Fruit fly (Drosophila melanogaster) whole organism, embryonic: ENCODE data around the gene CG5180.

Experiments
- ATbp ChIP-seq: fragments of 200-800 bp; sonication (Bioruptor generic); optimal IDR thresholded peaks from 2 replicates; lab custom pipeline; 2017; ENCODE audit warnings: missing biosample characterization, mild to moderate bottlenecking, missing genetic modification characterization, missing genetic modification reagents
- Aef1 ChIP-seq: fragments of 200-800 bp; sonication (Bioruptor generic); IDR thresholded peaks from 3 replicates; pipeline ENCODE4 v1.3.6; 2022; ENCODE audit warnings: missing biosample characterization, missing genetic modification characterization
- Awh ChIP-seq: fragments of 200-800 bp; sonication (Bioruptor generic); IDR thresholded peaks from 2 replicates; pipeline ENCODE4, ENCODE4 v1.3.6; 2022; ENCODE audit warnings: missing biosample characterization, missing genetic modification characterization
- CG10654 ChIP-seq: fragments of 200-800 bp; sonication (Bioruptor generic); optimal IDR thresholded peaks from 2 replicates; lab custom pipeline; 2016; ENCODE audit warnings: missing biosample characterization, missing genetic modification characterization
- CG15514 ChIP-seq: fragments of 200-800 bp; sonication (Bioruptor generic); optimal IDR thresholded peaks from 3 replicates; lab custom pipeline; 2017; ENCODE audit warnings: missing biosample characterization, missing genetic modification characterization, mild to moderate bottlenecking, moderate library complexity, missing genetic modification reagents
- CG17385 ChIP-seq: fragments of 200-800 bp; sonication (Bioruptor generic); optimal IDR thresholded peaks from 3 replicates; lab custom pipeline; 2018; ENCODE audit warnings: missing biosample characterization, mild to moderate bottlenecking, missing genetic modification characterization
- CG17802 ChIP-seq: fragments of 200-800 bp; sonication (Bioruptor generic); optimal IDR thresholded peaks from 2 replicates; lab custom pipeline; 2018; ENCODE audit warnings: missing biosample characterization, mild to moderate bottlenecking, missing genetic modification characterization, moderate library complexity
- CG2120 ChIP-seq: fragments of 200-800 bp; sonication (Bioruptor generic); optimal IDR thresholded peaks from 3 replicates; lab custom pipeline; 2016; ENCODE audit warnings: missing biosample characterization, missing genetic modification characterization
- CG2199 ChIP-seq: fragments of 200-800 bp; sonication (Bioruptor generic); IDR thresholded peaks from 3 replicates; pipeline ENCODE4 v1.3.6; 2022; ENCODE audit warnings: missing biosample characterization, missing genetic modification characterization
- CG31224 ChIP-seq: fragments of 200-800 bp; sonication (Bioruptor generic); IDR thresholded peaks from 2 replicates; pipeline ENCODE4 v1.3.6; 2022; ENCODE audit warnings: missing biosample characterization, missing genetic modification characterization
- CG32532 ChIP-seq: fragments of 200-800 bp; sonication (Bioruptor generic); IDR thresholded peaks from 2 replicates; pipeline ENCODE4 v1.3.6; 2022; ENCODE audit warnings: missing biosample characterization, missing genetic modification characterization
- CG7357 ChIP-seq: fragments of 200-800 bp; sonication (Bioruptor generic); IDR thresholded peaks from 3 replicates; pipeline ENCODE4 v1.3.6; 2022; ENCODE audit warnings: missing biosample characterization, missing genetic modification characterization
- CG7745 ChIP-seq: fragments of 200-800 bp; sonication (Bioruptor generic); optimal IDR thresholded peaks from 2 replicates; lab custom pipeline; 2018; ENCODE audit warnings: missing biosample characterization, mild to moderate bottlenecking, missing genetic modification characterization, moderate library complexity
- CG8089 ChIP-seq: fragments of 200-800 bp; sonication (Bioruptor generic); optimal IDR thresholded peaks from 3 replicates; lab custom pipeline; 2016; ENCODE audit warnings: missing biosample characterization, missing genetic modification characterization
- CG8290 ChIP-seq, 3 experiments: fragments of 200-800 bp; sonication (Bioruptor generic); optimal IDR thresholded peaks; 2 replicates each; lab custom pipeline; 2016 to 2019; ENCODE audit warnings: missing biosample characterization in 3 of 3, missing genetic modification characterization in 3 of 3, mild to moderate bottlenecking in 2 of 3, moderate library complexity in 1 of 3
- CG9609 ChIP-seq: fragments of 200-800 bp; sonication (Bioruptor generic); optimal IDR thresholded peaks from 3 replicates; lab custom pipeline; 2016; ENCODE audit warnings: missing biosample characterization, missing genetic modification characterization
- CTCF ChIP-seq: fragments of 200-800 bp; sonication (Bioruptor generic); optimal IDR thresholded peaks from 2 replicates; lab custom pipeline; 2017; ENCODE audit warnings: missing biosample characterization, mild to moderate bottlenecking, missing genetic modification characterization, moderate library complexity
- D19B ChIP-seq: fragments of 200-800 bp; sonication (Bioruptor generic); optimal IDR thresholded peaks from 2 replicates; lab custom pipeline; 2017; ENCODE audit warnings: missing biosample characterization, mild to moderate bottlenecking, missing genetic modification characterization
- Dad ChIP-seq: fragments of 200-800 bp; sonication (Bioruptor generic); optimal IDR thresholded peaks from 3 replicates; lab custom pipeline; 2016; ENCODE audit warnings: missing biosample characterization, missing genetic modification characterization
- Doc3 ChIP-seq: fragments of 200-800 bp; sonication (Bioruptor generic); IDR thresholded peaks from 3 replicates; pipeline ENCODE4 v1.3.6; 2022; ENCODE audit warnings: missing biosample characterization, missing genetic modification characterization; ENCODE audit not compliant: partially characterized antibody
- Drgx ChIP-seq: fragments of 200-800 bp; sonication (Bioruptor generic); IDR thresholded peaks from 2 replicates; pipeline ENCODE4 v1.3.6; 2022; ENCODE audit warnings: missing biosample characterization, missing genetic modification characterization
- Fer1 ChIP-seq: fragments of 200-800 bp; sonication (Bioruptor generic); optimal IDR thresholded peaks from 2 replicates; lab custom pipeline; 2017; ENCODE audit warnings: missing biosample characterization, mild to moderate bottlenecking, missing genetic modification characterization
- HmgZ ChIP-seq: fragments of 200-800 bp; sonication (Bioruptor generic); optimal IDR thresholded peaks from 2 replicates; lab custom pipeline; 2018; ENCODE audit warnings: missing biosample characterization, mild to moderate bottlenecking, missing genetic modification characterization
- MESR4 ChIP-seq: fragments of 200-800 bp; sonication (Bioruptor generic); optimal IDR thresholded peaks from 2 replicates; lab custom pipeline; 2018; ENCODE audit warnings: missing biosample characterization, mild to moderate bottlenecking, missing genetic modification characterization, moderate library complexity
- MTF-1 ChIP-seq: fragments of 200-800 bp; sonication (Bioruptor generic); optimal IDR thresholded peaks from 2 replicates; lab custom pipeline; 2018; ENCODE audit warnings: missing biosample characterization, mild to moderate bottlenecking, missing genetic modification characterization, borderline replicate concordance
- NC2β ChIP-seq: fragments of 200-800 bp; sonication (Bioruptor generic); optimal IDR thresholded peaks from 2 replicates; lab custom pipeline; 2016; ENCODE audit warnings: missing biosample characterization, missing genetic modification characterization
- Neu2 ChIP-seq: fragments of 200-800 bp; sonication (Bioruptor generic); optimal IDR thresholded peaks from 3 replicates; lab custom pipeline; 2016; ENCODE audit warnings: missing biosample characterization, missing genetic modification characterization, borderline replicate concordance
- Xbp1 ChIP-seq: fragments of 200-800 bp; sonication (Bioruptor generic); optimal IDR thresholded peaks from 3 replicates; lab custom pipeline; 2016; ENCODE audit warnings: missing biosample characterization, mild to moderate bottlenecking, missing genetic modification characterization
- Xrp1 ChIP-seq: fragments of 200-800 bp; sonication (Bioruptor generic); IDR thresholded peaks from 2 replicates; pipeline ENCODE4 v1.3.6; 2022; ENCODE audit warnings: missing biosample characterization, missing genetic modification characterization
- bbx ChIP-seq: fragments of 200-800 bp; sonication (Bioruptor generic); IDR thresholded peaks from 2 replicates; pipeline ENCODE4 v1.3.6; 2022; ENCODE audit warnings: missing biosample characterization, missing genetic modification characterization; ENCODE audit not compliant: partially characterized antibody
- bowl ChIP-seq: fragments of 200-800 bp; sonication (Bioruptor generic); IDR thresholded peaks from 2 replicates; pipeline ENCODE4 v1.3.6; 2022; ENCODE audit warnings: missing biosample characterization, missing genetic modification characterization
- bsh ChIP-seq, 2 experiments: fragments of 200-800 bp; sonication (Bioruptor generic); optimal IDR thresholded peaks; 2 replicates each; lab custom pipeline; 2017 to 2018; ENCODE audit warnings: mild to moderate bottlenecking in 2 of 2, missing biosample characterization in 2 of 2, missing genetic modification characterization in 2 of 2, moderate library complexity in 1 of 2
- cad ChIP-seq: fragments of >200 bp; optimal IDR thresholded peaks from 2 replicates; lab custom pipeline; 2017; ENCODE audit warnings: missing biosample characterization, missing genetic modification characterization
- chinmo ChIP-seq: fragments of 200-800 bp; sonication (Bioruptor generic); IDR thresholded peaks from 4 replicates; pipeline ENCODE4 v1.3.6; 2022; ENCODE audit warnings: missing biosample characterization, missing genetic modification characterization; ENCODE audit not compliant: partially characterized antibody
- crol ChIP-seq: fragments of 200-800 bp; sonication (Bioruptor generic); IDR thresholded peaks from 2 replicates; pipeline ENCODE4 v1.3.6; 2022; ENCODE audit warnings: missing biosample characterization, missing genetic modification characterization
- crp ChIP-seq, 2 experiments: fragments of 200-800 bp; sonication (Bioruptor generic); optimal IDR thresholded peaks; 2 replicates in 1 of 2; 3 replicates in 1 of 2; lab custom pipeline; 2017; ENCODE audit warnings: missing biosample characterization in 2 of 2, missing genetic modification characterization in 2 of 2, mild to moderate bottlenecking in 1 of 2, moderate library complexity in 1 of 2
- dysf ChIP-seq: fragments of 200-800 bp; sonication (Bioruptor generic); IDR thresholded peaks from 3 replicates; pipeline ENCODE4 v1.3.6; 2022; ENCODE audit warnings: missing biosample characterization, missing genetic modification characterization
- ems ChIP-seq: fragments of 200-800 bp; sonication (Bioruptor generic); optimal IDR thresholded peaks from 3 replicates; lab custom pipeline; 2016; ENCODE audit warnings: missing biosample characterization, missing genetic modification characterization
- eyg ChIP-seq: fragments of 200-800 bp; sonication (Bioruptor generic); optimal IDR thresholded peaks from 3 replicates; lab custom pipeline; 2016; ENCODE audit warnings: missing biosample characterization, missing genetic modification characterization
- gce ChIP-seq: fragments of 200-800 bp; sonication (Bioruptor generic); IDR thresholded peaks from 3 replicates; pipeline ENCODE4 v1.3.6; 2022; ENCODE audit warnings: missing biosample characterization, missing genetic modification characterization
- hbn ChIP-seq: fragments of 200-800 bp; sonication (Bioruptor generic); IDR thresholded peaks from 2 replicates; pipeline ENCODE4 v1.3.6; 2022; ENCODE audit warnings: missing biosample characterization, missing genetic modification characterization; ENCODE audit not compliant: partially characterized antibody
- jing ChIP-seq: fragments of 200-800 bp; sonication (Bioruptor generic); optimal IDR thresholded peaks from 2 replicates; lab custom pipeline; 2018; ENCODE audit warnings: missing biosample characterization, mild to moderate bottlenecking, missing genetic modification characterization
- lmd ChIP-seq: fragments of 200-800 bp; sonication (Bioruptor generic); IDR thresholded peaks from 2 replicates; pipeline ENCODE4 v1.3.6; 2022; ENCODE audit warnings: missing biosample characterization, missing genetic modification characterization
- mam ChIP-seq: fragments of 200-800 bp; sonication (Bioruptor generic); optimal IDR thresholded peaks from 3 replicates; lab custom pipeline; 2016; ENCODE audit warnings: missing biosample characterization, missing genetic modification characterization
- slbo ChIP-seq: fragments of 200-800 bp; sonication (Bioruptor generic); IDR thresholded peaks from 2 replicates; pipeline ENCODE4 v1.3.6; 2022; ENCODE audit warnings: missing biosample characterization, missing genetic modification characterization
- sna ChIP-seq: fragments of 200-800 bp; sonication (Bioruptor generic); IDR thresholded peaks from 2 replicates; pipeline ENCODE4 v1.3.6; 2022; ENCODE audit warnings: missing biosample characterization, missing genetic modification characterization; ENCODE audit not compliant: partially characterized antibody
- tna ChIP-seq: fragments of 200-800 bp; sonication (Bioruptor generic); IDR thresholded peaks from 2 replicates; pipeline ENCODE4 v1.3.6; 2022; ENCODE audit warnings: missing biosample characterization, missing genetic modification characterization; ENCODE audit not compliant: partially characterized antibody
- wdn ChIP-seq: fragments of 200-800 bp; sonication (Bioruptor generic); IDR thresholded peaks from 2 replicates; pipeline ENCODE4 v1.3.6; 2022; ENCODE audit warnings: missing biosample characterization, missing genetic modification characterization
- zf30C ChIP-seq: fragments of 200-800 bp; sonication (Bioruptor generic); optimal IDR thresholded peaks from 3 replicates; lab custom pipeline; 2018; ENCODE audit warnings: missing biosample characterization, mild to moderate bottlenecking, missing genetic modification characterization

Gene CG5180

DNA sequence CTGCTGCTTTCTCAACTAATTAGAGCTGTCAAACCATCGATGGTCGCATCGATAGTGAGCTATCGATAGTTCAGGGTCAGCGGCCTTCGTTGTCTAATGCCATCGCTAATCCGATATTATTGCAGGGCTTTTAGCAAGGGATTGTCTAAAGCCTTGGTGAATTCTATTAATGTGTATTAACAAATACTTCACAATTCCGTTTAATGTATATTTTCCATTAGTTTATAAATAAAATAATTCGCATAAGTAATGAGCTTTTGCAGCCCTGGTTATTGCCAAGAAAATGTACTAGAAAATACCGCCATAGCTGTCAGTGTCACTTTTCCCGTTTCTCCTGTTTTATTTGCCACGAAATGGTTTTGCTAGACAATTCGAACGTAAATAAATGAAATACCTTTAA is 22.1 kb downstream of the CG5180 start, which contains the start of the genes EloB and Srp14 (continued):
- TF ChIP-seq mam (peak; percentile 86), CG7745 (peak; percentile 33), CG10654 (GFP tag; lab: Kevin White, UChicago) (peak; percentile 71), crp (GFP tag; optimal IDR thresholded peaks at IDR 0.05; lab: Kevin White, UChicago) (peak in 1 of 2 experiments; percentile 27), Xrp1 (GFP tag; lab: Robert Waterston, UW) (peak; percentile 77; the same call in 1 of the 2 replicates), MTF-1 (GFP tag; lab: Kevin White, UChicago) (peak; percentile 31), bowl (GFP tag; lab: Robert Waterston, UW) (peak; percentile 18; the same call in 1 of the 2 replicates), Awh (GFP tag; lab: Robert Waterston, UW) (peak; percentile 43; the same call in 1 of the 2 replicates), eyg (GFP tag; lab: Kevin White, UChicago) (peak; percentile 33), cad (GFP tag; lab: Kevin White, UChicago) (no peak), CG8089 (GFP tag; lab: Kevin White, UChicago) (peak; percentile 60), Fer1 (peak; percentile 78), gce (GFP tag; lab: Robert Waterston, UW) (no peak), D19B (no peak), bsh (GFP tag; optimal IDR thresholded peaks at IDR 0.05; lab: Kevin White, UChicago) (peak in 1 of 2 experiments; percentile 82), zf30C (no peak), sna (GFP tag; lab: Robert Waterston, UW) (peak; percentile 98), dysf (GFP tag; lab: Robert Waterston, UW) (peak; percentile 72; the same call in 2 of the 3 replicates), slbo (GFP tag; lab: Robert Waterston, UW) (peak; percentile 89), hbn (GFP tag; lab: Robert Waterston, UW) (peak; percentile 97), CG31224 (GFP tag; lab: Robert Waterston, UW) (peak; percentile 20; the same call in 1 of the 2 replicates), CTCF (peak; percentile 19), Xbp1 (GFP tag; lab: Kevin White, UChicago) (peak; percentile 88), lmd (GFP tag; lab: Robert Waterston, UW) (peak; percentile 78), Doc3 (GFP tag; lab: Robert Waterston, UW) (peak; percentile 97), Drgx (GFP tag; lab: Robert Waterston, UW) (peak; percentile 44; the same call in 1 of the 2 replicates), bbx (GFP tag; lab: Robert Waterston, UW) (peak; percentile 96), CG2120 (GFP tag; lab: Kevin White, UChicago) (peak; percentile 92), ATbp (peak; percentile 24), ems (GFP tag; lab: Kevin White, UChicago) (peak; percentile 82), crol (GFP tag; lab: Robert Waterston, UW) (peak; percentile 52; the same call in 1 of the 2 replicates), Neu2 (GFP tag; lab: Kevin White, UChicago) (no peak), CG15514 (GFP tag; lab: Kevin White, UChicago) (peak; percentile 81), Dad (GFP tag; lab: Kevin White, UChicago) (peak; percentile 81), Aef1 (GFP tag; lab: Robert Waterston, UW) (peak; percentile 66), chinmo (GFP tag; lab: Robert Waterston, UW) (peak; percentile 92), CG2199 (GFP tag; lab: Robert Waterston, UW) (no peak; the same call in 2 of the 3 replicates), jing (no peak), tna (GFP tag; lab: Robert Waterston, UW) (peak; percentile 90), CG17385 (GFP tag; lab: Kevin White, UChicago) (peak; percentile 73), NC2β (peak; percentile 86), CG8290 (GFP tag; optimal IDR thresholded peaks at IDR 0.05; lab: Kevin White, UChicago) (peak; percentile 61), CG8290 (tag; optimal IDR thresholded peaks at IDR 0.05; lab: Kevin White, UChicago) (peak; percentile 8 to 73), CG32532 (GFP tag; lab: Robert Waterston, UW) (peak; percentile 89), CG17802 (peak; percentile 23), HmgZ (tag; lab: Kevin White, UChicago) (peak; percentile 90), wdn (GFP tag; lab: Robert Waterston, UW) (peak; percentile 59; the same call in 1 of the 2 replicates), MESR4 (GFP tag; lab: Kevin White, UChicago) (peak; percentile 90), CG9609 (GFP tag; lab: Kevin White, UChicago) (peak; percentile 69), CG7357 (GFP tag; lab: Robert Waterston, UW) (peak; percentile 71; the same call in 1 of the 3 replicates)
